Worm (Caenorhabditis elegans) whole organism, mixed stage, embryonic: Measurements from ENCODE around the gene rfip-2.

ENCODE experiments used
- elt-3 ChIP-seq: fragments of 150-350 bp; optimal IDR thresholded peaks from 2 replicates; lab custom pipeline; 2014; ENCODE audit warnings: missing biosample characterization, missing genetic modification characterization
- lsy-2 ChIP-seq: fragments of 150-350 bp; optimal IDR thresholded peaks from 2 replicates; lab custom pipeline; 2014; ENCODE audit warnings: missing biosample characterization, missing genetic modification characterization
- mab-5 ChIP-seq: fragments of 150-350 bp; optimal IDR thresholded peaks from 2 replicates; lab custom pipeline; 2014; ENCODE audit warnings: missing biosample characterization, missing genetic modification characterization
- mep-1 ChIP-seq: fragments of 150-350 bp; optimal IDR thresholded peaks from 2 replicates; lab custom pipeline; 2017; ENCODE audit warnings: missing biosample characterization, missing genetic modification reagents, missing genetic modification characterization, inconsistent platforms
- nhr-12 ChIP-seq: fragments of 150-350 bp; optimal IDR thresholded peaks from 2 replicates; lab custom pipeline; 2014; ENCODE audit warnings: missing biosample characterization, missing genetic modification characterization
- nhr-237 ChIP-seq: fragments of 150-350 bp; optimal IDR thresholded peaks from 2 replicates; lab custom pipeline; 2014; ENCODE audit warnings: missing biosample characterization, missing genetic modification characterization
- nhr-28 ChIP-seq: fragments of 150-350 bp; optimal IDR thresholded peaks from 2 replicates; lab custom pipeline; 2014; ENCODE audit warnings: missing biosample characterization, missing genetic modification characterization
- nhr-76 ChIP-seq: sonication (generic microtip); optimal IDR thresholded peaks from 2 replicates; lab custom pipeline; 2017; ENCODE audit warnings: missing biosample characterization, missing genetic modification characterization
- pha-4 ChIP-seq: fragments of 150-350 bp; optimal IDR thresholded peaks from 2 replicates; lab custom pipeline; 2018; ENCODE audit warnings: missing biosample characterization, missing genetic modification reagents, missing genetic modification characterization
- tbx-8 ChIP-seq: fragments of 200-800 bp; sonication (Bioruptor generic); optimal IDR thresholded peaks from 2 replicates; lab custom pipeline; 2018; ENCODE audit warnings: mild to moderate bottlenecking, missing genetic modification characterization, moderate library complexity, missing compliant biosample characterization
- unc-120 ChIP-seq: sonication (generic microtip); optimal IDR thresholded peaks from 2 replicates; lab custom pipeline; 2017; ENCODE audit warnings: missing genetic modification characterization, missing compliant biosample characterization; ENCODE audit not compliant: poor library complexity, severe bottlenecking
- unc-39 ChIP-seq: fragments of 150-350 bp; optimal IDR thresholded peaks from 2 replicates; lab custom pipeline; 2014; ENCODE audit warnings: missing biosample characterization, missing genetic modification characterization
- unc-62 ChIP-seq: fragments of 150-350 bp; optimal IDR thresholded peaks from 2 replicates; lab custom pipeline; 2014; ENCODE audit warnings: missing biosample characterization, missing genetic modification reagents, missing genetic modification characterization
- ztf-11 ChIP-seq: fragments of 150-350 bp; optimal IDR thresholded peaks from 2 replicates; lab custom pipeline; 2014; ENCODE audit warnings: missing biosample characterization, missing genetic modification characterization

DNA sequence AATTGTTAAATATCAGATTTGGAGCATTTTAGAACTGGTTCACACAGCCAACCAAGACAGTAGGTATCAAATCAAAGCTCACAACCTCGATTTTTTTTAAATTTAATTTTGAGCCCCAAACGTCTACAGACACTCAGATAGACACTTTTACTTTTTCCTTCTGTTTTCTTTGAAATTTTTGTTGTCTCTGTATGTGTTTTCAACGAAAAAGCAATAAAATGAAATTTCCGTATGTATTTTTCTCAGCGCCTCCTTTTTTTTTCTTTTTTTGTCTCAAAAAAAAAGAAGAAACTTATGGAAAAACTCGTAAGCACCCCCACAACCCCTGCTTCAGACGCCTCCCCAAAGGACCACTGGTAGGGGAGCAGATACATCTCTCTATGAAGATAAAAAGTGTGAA, 50.2 kb downstream of the rfip-2 start:
- TF ChIP-seq unc-62 (GFP tag; lab: Kevin White, UChicago) = no peak
- no peak for TF ChIP-seq ztf-11 (tag; lab: Kevin White, UChicago)
- no peak for TF ChIP-seq pha-4 (tag; lab: Kevin White, UChicago)
- TF ChIP-seq lsy-2 (tag; lab: Kevin White, UChicago) = no peak
- no peak for TF ChIP-seq nhr-12
- TF ChIP-seq nhr-76 = no peak
- no peak for TF ChIP-seq unc-39
- TF ChIP-seq mep-1 = no peak
- TF ChIP-seq tbx-8 (GFP tag; lab: Kevin White, UChicago) = no peak
- no peak for TF ChIP-seq elt-3
- TF ChIP-seq nhr-28 (tag; lab: Kevin White, UChicago) = no peak
- TF ChIP-seq nhr-237 (tag; lab: Kevin White, UChicago) = no peak
- no peak for TF ChIP-seq mab-5 (tag; lab: Kevin White, UChicago)
- no peak for TF ChIP-seq unc-120 (tag; lab: Kevin White, UChicago)
